Worm (Caenorhabditis elegans) whole organism, mixed stage, embryonic: ENCODE results near the gene C15B12.4.

ENCODE experiments used
- M03D4.4 ChIP-seq: sonication (generic microtip); optimal IDR thresholded peaks from 2 replicates; lab custom pipeline; 2017; ENCODE audit warnings: mild to moderate bottlenecking, missing genetic modification characterization, missing compliant biosample characterization
- bed-3 ChIP-seq: fragments of 200-800 bp; sonication (Bioruptor generic); optimal IDR thresholded peaks from 3 replicates; lab custom pipeline; 2018; ENCODE audit warnings: mild to moderate bottlenecking, missing genetic modification characterization, moderate library complexity, missing compliant biosample characterization
- blmp-1 ChIP-seq: fragments of 150-350 bp; optimal IDR thresholded peaks from 2 replicates; lab custom pipeline; 2014; ENCODE audit warnings: missing biosample characterization, missing genetic modification characterization
- ceh-83 ChIP-seq: fragments of 200-800 bp; sonication (Bioruptor generic); optimal IDR thresholded peaks from 2 replicates; lab custom pipeline; 2018; ENCODE audit warnings: mild to moderate bottlenecking, missing genetic modification characterization, missing compliant biosample characterization
- drap-1 ChIP-seq: fragments of 200-800 bp; sonication (Bioruptor generic); optimal IDR thresholded peaks from 3 replicates; lab custom pipeline; 2018; ENCODE audit warnings: mild to moderate bottlenecking, missing genetic modification characterization, missing compliant biosample characterization
- elt-1 ChIP-seq: sonication (generic microtip); optimal IDR thresholded peaks from 2 replicates; lab custom pipeline; 2017; ENCODE audit warnings: missing genetic modification characterization, mild to moderate bottlenecking, missing compliant biosample characterization, antibody characterized with exemption, moderate library complexity, borderline replicate concordance; ENCODE audit not compliant: insufficient read depth
- elt-3 ChIP-seq: fragments of 150-350 bp; optimal IDR thresholded peaks from 2 replicates; lab custom pipeline; 2014; ENCODE audit warnings: missing biosample characterization, missing genetic modification characterization
- ham-2 ChIP-seq: fragments of 200-800 bp; sonication (Bioruptor generic); optimal IDR thresholded peaks from 2 replicates; lab custom pipeline; 2018; ENCODE audit warnings: mild to moderate bottlenecking, missing genetic modification characterization, missing compliant biosample characterization
- hlh-1 ChIP-seq: fragments of 150-350 bp; optimal IDR thresholded peaks from 2 replicates; lab custom pipeline; 2014; ENCODE audit warnings: missing biosample characterization, missing genetic modification reagents, missing genetic modification characterization
- lin-32 ChIP-seq: fragments of 200-800 bp; sonication (Bioruptor generic); optimal IDR thresholded peaks from 2 replicates; lab custom pipeline; 2018; ENCODE audit warnings: mild to moderate bottlenecking, missing genetic modification characterization, missing compliant biosample characterization
- mab-5 ChIP-seq: fragments of 150-350 bp; optimal IDR thresholded peaks from 2 replicates; lab custom pipeline; 2014; ENCODE audit warnings: missing biosample characterization, missing genetic modification characterization
- mep-1 ChIP-seq: fragments of 150-350 bp; optimal IDR thresholded peaks from 2 replicates; lab custom pipeline; 2017; ENCODE audit warnings: missing biosample characterization, missing genetic modification reagents, missing genetic modification characterization, inconsistent platforms
- nhr-237 ChIP-seq: fragments of 150-350 bp; optimal IDR thresholded peaks from 2 replicates; lab custom pipeline; 2014; ENCODE audit warnings: missing biosample characterization, missing genetic modification characterization
- nhr-28 ChIP-seq: fragments of 150-350 bp; optimal IDR thresholded peaks from 2 replicates; lab custom pipeline; 2014; ENCODE audit warnings: missing biosample characterization, missing genetic modification characterization
- pha-4 ChIP-seq: fragments of 150-350 bp; optimal IDR thresholded peaks from 2 replicates; lab custom pipeline; 2018; ENCODE audit warnings: missing biosample characterization, missing genetic modification reagents, missing genetic modification characterization
- sem-2 ChIP-seq: fragments of 200-800 bp; sonication (Bioruptor generic); optimal IDR thresholded peaks from 2 replicates; lab custom pipeline; 2018; ENCODE audit warnings: mild to moderate bottlenecking, missing genetic modification characterization, missing compliant biosample characterization
- snpc-4 ChIP-seq: fragments of 150-350 bp; optimal IDR thresholded peaks from 2 replicates; lab custom pipeline; 2014; ENCODE audit warnings: missing biosample characterization, missing genetic modification characterization
- sptf-1 ChIP-seq: sonication (generic microtip); optimal IDR thresholded peaks from 2 replicates; lab custom pipeline; 2017; ENCODE audit warnings: mild to moderate bottlenecking, missing genetic modification characterization, moderate library complexity, missing compliant biosample characterization
- tbx-8 ChIP-seq: fragments of 200-800 bp; sonication (Bioruptor generic); optimal IDR thresholded peaks from 2 replicates; lab custom pipeline; 2018; ENCODE audit warnings: mild to moderate bottlenecking, missing genetic modification characterization, moderate library complexity, missing compliant biosample characterization
- unc-120 ChIP-seq: sonication (generic microtip); optimal IDR thresholded peaks from 2 replicates; lab custom pipeline; 2017; ENCODE audit warnings: missing genetic modification characterization, missing compliant biosample characterization; ENCODE audit not compliant: poor library complexity, severe bottlenecking
- unc-39 ChIP-seq: fragments of 150-350 bp; optimal IDR thresholded peaks from 2 replicates; lab custom pipeline; 2014; ENCODE audit warnings: missing biosample characterization, missing genetic modification characterization
- unc-62 ChIP-seq: fragments of 150-350 bp; optimal IDR thresholded peaks from 2 replicates; lab custom pipeline; 2014; ENCODE audit warnings: missing biosample characterization, missing genetic modification reagents, missing genetic modification characterization
- ztf-11 ChIP-seq: fragments of 150-350 bp; optimal IDR thresholded peaks from 2 replicates; lab custom pipeline; 2014; ENCODE audit warnings: missing biosample characterization, missing genetic modification characterization

C15B12.4 gene

ce11 chrX:6429552-6429951 lies 44.0 kb downstream of the C15B12.4 start:
- TF ChIP-seq unc-120 (tag; lab: Kevin White, UChicago) (no peak), sem-2 (GFP tag; lab: Kevin White, UChicago) (no peak), mep-1 (no peak), ceh-83 (GFP tag; lab: Kevin White, UChicago) (no peak), tbx-8 (GFP tag; lab: Kevin White, UChicago) (no peak), M03D4.4 (tag; lab: Kevin White, UChicago) (no peak), lin-32 (GFP tag; lab: Kevin White, UChicago) (no peak), drap-1 (GFP tag; lab: Kevin White, UChicago) (no peak), ztf-11 (no peak), hlh-1 (no peak), sptf-1 (tag; lab: Kevin White, UChicago) (no peak), nhr-237 (tag; lab: Kevin White, UChicago) (no peak), elt-1 (tag; lab: Kevin White, UChicago) (no peak), snpc-4 (no peak), blmp-1 (no peak)

ce11 chrX:6427147-6427546 lies 46.4 kb downstream of the C15B12.4 start:
- TF ChIP-seq tbx-8 (GFP tag; lab: Kevin White, UChicago), result no peak
- no peak for TF ChIP-seq nhr-28 (tag; lab: Kevin White, UChicago)
- TF ChIP-seq unc-39, result no peak
- TF ChIP-seq mab-5 (tag; lab: Kevin White, UChicago), result no peak

ce11 chrX:6420681-6421080 lies 52.9 kb downstream of the C15B12.4 start, which contains the start of gene K10C2.12:
K10C2.12 (minus strand) TSS chrX:6420781.
- TF ChIP-seq ham-2 (GFP tag; lab: Kevin White, UChicago), result no peak
- TF ChIP-seq drap-1 (GFP tag; lab: Kevin White, UChicago), result no peak
- no peak for TF ChIP-seq blmp-1
- no peak for TF ChIP-seq elt-1 (tag; lab: Kevin White, UChicago)
- TF ChIP-seq elt-3 (tag; lab: Kevin White, UChicago), result no peak
- TF ChIP-seq mab-5 (tag; lab: Kevin White, UChicago), result no peak
- no peak for TF ChIP-seq unc-62 (GFP tag; lab: Kevin White, UChicago)
- no peak for TF ChIP-seq pha-4 (tag; lab: Kevin White, UChicago)
- TF ChIP-seq bed-3, result no peak
